Worm (Caenorhabditis elegans) whole organism, young adult: ENCODE measurements around the gene F53C3.1.

Source experiments
- F49E8.2 ChIP-seq: sonication (generic microtip); optimal IDR thresholded peaks from 3 replicates; lab custom pipeline; 2017; ENCODE audit warnings: missing genetic modification characterization, mild to moderate bottlenecking, missing compliant biosample characterization, antibody characterized with exemption, moderate library complexity; ENCODE audit not compliant: insufficient read depth
- Y53G8AR.9 ChIP-seq: fragments of 200-800 bp; sonication (Bioruptor generic); conservative IDR thresholded peaks from 2 replicates; pipeline ENCODE4 v1.3.6; 2022; ENCODE audit warnings: missing genetic modification reagents, missing genetic modification characterization, missing compliant biosample characterization
- pha-4 ChIP-seq: fragments of 150-350 bp; sonication (generic microtip); optimal IDR thresholded peaks from 2 replicates; lab custom pipeline; 2014; ENCODE audit warnings: missing biosample characterization, missing genetic modification reagents, missing genetic modification characterization
- repo-1 ChIP-seq: sonication (generic microtip); optimal IDR thresholded peaks from 2 replicates; lab custom pipeline; 2017; ENCODE audit warnings: mild to moderate bottlenecking, missing genetic modification characterization, missing compliant biosample characterization
- sdz-38 ChIP-seq: sonication (generic microtip); optimal IDR thresholded peaks from 2 replicates; lab custom pipeline; 2016; ENCODE audit warnings: missing genotype, missing genetic modification characterization, missing compliant biosample characterization
- zfh-2 ChIP-seq: fragments of 200-800 bp; sonication (Bioruptor generic); conservative IDR thresholded peaks from 2 replicates; pipeline ENCODE4 v1.3.6; 2022; ENCODE audit warnings: missing genetic modification reagents, missing genetic modification characterization, missing compliant biosample characterization
- ztf-3 ChIP-seq: fragments of 200-800 bp; sonication (Bioruptor generic); optimal IDR thresholded peaks from 2 replicates; lab custom pipeline; 2018; ENCODE audit warnings: mild to moderate bottlenecking, missing genetic modification characterization, missing compliant biosample characterization

- TF ChIP-seq repo-1 (no peak), zfh-2 (GFP tag; lab: Robert Waterston, UW) (no peak), F49E8.2 (tag; lab: Kevin White, UChicago) (no peak), ztf-3 (GFP tag; lab: Kevin White, UChicago) (no peak), sdz-38 (no peak), pha-4 (tag; lab: Kevin White, UChicago) (no peak), Y53G8AR.9 (GFP tag; lab: Robert Waterston, UW) (no peak)
Observed at ce11 chrII:3952967-3953366, 41.2 kb downstream of the F53C3.1 start.
